Worm (Caenorhabditis elegans) whole organism, late embryonic: ENCODE measurements around the gene cash-1.

Experiments used
- Y22D7AL.16 ChIP-seq: sonication (generic microtip); optimal IDR thresholded peaks from 2 replicates; lab custom pipeline; 2016; ENCODE audit warnings: missing genetic modification characterization, missing compliant biosample characterization
- ahr-1 ChIP-seq: sonication (generic microtip); optimal IDR thresholded peaks from 2 replicates; lab custom pipeline; 2016; ENCODE audit warnings: missing genetic modification characterization, missing compliant biosample characterization
- ama-1 ChIP-seq: fragments of 150-350 bp; optimal IDR thresholded peaks from 2 replicates; lab custom pipeline; 2014
- fkh-10 ChIP-seq: fragments of 150-350 bp; optimal IDR thresholded peaks from 2 replicates; lab custom pipeline; 2014; ENCODE audit warnings: missing biosample characterization, missing genetic modification reagents, missing genetic modification characterization
- hlh-6 ChIP-seq: sonication (generic microtip); optimal IDR thresholded peaks from 2 replicates; lab custom pipeline; 2016; ENCODE audit warnings: missing genotype, missing genetic modification characterization, missing compliant biosample characterization
- mec-3 ChIP-seq: sonication (generic microtip); optimal IDR thresholded peaks from 2 replicates; lab custom pipeline; 2016; ENCODE audit warnings: borderline replicate concordance, missing genetic modification characterization, missing compliant biosample characterization
- odd-2 ChIP-seq: sonication (generic microtip); optimal IDR thresholded peaks from 2 replicates; lab custom pipeline; 2017; ENCODE audit warnings: antibody characterized with exemption, mild to moderate bottlenecking, missing genetic modification characterization, missing compliant biosample characterization
- sox-4 ChIP-seq: sonication (generic microtip); optimal IDR thresholded peaks from 2 replicates; lab custom pipeline; 2017; ENCODE audit warnings: mild to moderate bottlenecking, missing genetic modification characterization, inconsistent platforms, missing compliant biosample characterization

DNA sequence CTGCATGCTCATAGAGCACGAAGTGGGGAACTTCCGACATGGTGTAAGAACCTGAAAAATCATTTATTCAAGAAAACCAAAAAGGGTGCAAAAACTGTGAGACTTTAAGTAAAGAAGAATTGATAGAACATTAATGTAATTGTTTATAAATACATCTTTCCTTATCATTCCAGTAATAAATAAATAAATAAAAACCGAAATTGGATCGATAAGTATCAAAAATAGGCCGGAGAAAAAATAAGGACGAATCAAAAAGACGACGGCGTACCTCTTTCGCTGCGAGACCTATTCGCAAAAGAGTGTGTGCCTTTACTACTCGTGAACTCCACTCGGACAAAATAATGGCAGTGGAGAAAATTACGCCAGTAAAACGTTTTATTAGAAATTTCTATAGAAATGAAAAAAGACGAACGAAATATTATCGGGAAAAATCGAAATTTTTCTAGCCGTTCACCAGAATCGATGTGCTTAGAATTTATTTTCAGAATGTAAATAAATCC is 9.1 kb upstream of the cash-1 start, which contains the start of gene nol-56:
- TF ChIP-seq mec-3 (tag; lab: Kevin White, UChicago) (no peak), ama-1 (lab: Kevin White, UChicago) (no peak), ahr-1 (no peak), Y22D7AL.16 (tag; lab: Kevin White, UChicago) (no peak), odd-2 (no peak), sox-4 (no peak), fkh-10 (no peak), hlh-6 (no peak)
